In the genomic region with DNA sequence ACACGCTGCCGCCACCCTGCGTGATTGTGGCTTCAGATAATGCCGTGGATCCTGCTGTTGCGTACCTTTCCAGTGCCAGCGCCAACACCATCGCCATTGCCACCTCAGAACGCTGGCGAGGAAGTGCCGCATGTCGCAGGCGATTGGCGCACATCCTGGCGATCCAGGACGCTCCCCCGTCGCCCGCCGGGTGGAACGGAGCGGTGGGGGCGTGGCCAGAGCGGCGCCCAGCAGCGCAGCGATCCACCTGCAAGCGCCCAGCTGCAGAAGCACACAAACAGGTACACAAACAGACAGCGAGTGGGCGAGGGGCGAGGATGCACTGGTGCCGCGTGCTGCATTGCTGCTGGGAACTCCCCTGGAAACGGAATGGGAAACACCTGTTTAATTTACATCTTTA, we compare ENCODE assay signal across 2 fruit fly cellular contexts.
TF ChIP-seq lines count a peak whose summit lies in the region.

No protein-coding gene starts in this region.

- no peak for TF ChIP-seq CTCF in whole organism, embryonic (GFP tag; optimal IDR thresholded peaks at IDR 0.05; lab: Kevin White, UChicago)

TF ChIP-seq in whole organism, embryonic, 481 proteins besides CTCF, POLR2A, EP300 and RAD21:
- TF ChIP-seq Hr39 (optimal IDR thresholded peaks at IDR 0.05; lab: Kevin White, UChicago) (peak; percentile 79), p53 (GFP tag; optimal IDR thresholded peaks at IDR 0.05; lab: Kevin White, UChicago) (no peak), CG9215 (GFP tag; IDR thresholded peaks at IDR 0.05; lab: Robert Waterston, UW) (0 out of 2 replicates have a peak, but pooled peaks have one; percentile 12), bowl (GFP tag; IDR thresholded peaks at IDR 0.05; lab: Robert Waterston, UW) (no peak), Gsc (GFP tag; IDR thresholded peaks at IDR 0.05; lab: Robert Waterston, UW) (0 out of 2 replicates have a peak, but pooled peaks have one; percentile 27), Ets65A (GFP tag; lab: Kevin White, UChicago) (peak; percentile 65), CG10959 (GFP tag; IDR thresholded peaks at IDR 0.05; lab: Robert Waterston, UW) (0 out of 2 replicates have a peak, but pooled peaks have one; percentile 30), ttk (GFP tag; IDR thresholded peaks at IDR 0.05; lab: Robert Waterston, UW) (0 out of 2 replicates have a peak, but pooled peaks have one; percentile 8), nmo (GFP tag; optimal IDR thresholded peaks at IDR 0.05; lab: Kevin White, UChicago) (no peak), Dref (GFP tag; IDR thresholded peaks at IDR 0.05; lab: Robert Waterston, UW) (0 out of 2 replicates have a peak, but pooled peaks have one; percentile 28), Poxn (GFP tag; IDR thresholded peaks at IDR 0.05; lab: Robert Waterston, UW) (no peak), CG14667 (GFP tag; IDR thresholded peaks at IDR 0.05; lab: Robert Waterston, UW) (0 out of 2 replicates have a peak, but pooled peaks have one; percentile 12)

TF ChIP-seq in whole organism, wandering third instar larva, 38 proteins besides CTCF, POLR2A, EP300 and RAD21:
- TF ChIP-seq Dfd (GFP tag; optimal IDR thresholded peaks at IDR 0.05; lab: Kevin White, UChicago) (peak; percentile 97), Hr78 (GFP tag; optimal IDR thresholded peaks at IDR 0.05; lab: Kevin White, UChicago) (no peak)
